Worm (Caenorhabditis elegans) whole organism, L4/young adult: ENCODE results near the gene ZC132.9.

Experiments used
- dao-5 ChIP-seq: sonication (generic microtip); optimal IDR thresholded peaks from 2 replicates; lab custom pipeline; 2016; ENCODE audit warnings: missing genotype, missing genetic modification characterization, moderate library complexity, missing compliant biosample characterization
- him-1 ChIP-seq: sonication (generic microtip); optimal IDR thresholded peaks from 2 replicates; lab custom pipeline; 2016; ENCODE audit warnings: missing genotype, missing genetic modification reagents, missing genetic modification characterization, missing compliant biosample characterization

DNA sequence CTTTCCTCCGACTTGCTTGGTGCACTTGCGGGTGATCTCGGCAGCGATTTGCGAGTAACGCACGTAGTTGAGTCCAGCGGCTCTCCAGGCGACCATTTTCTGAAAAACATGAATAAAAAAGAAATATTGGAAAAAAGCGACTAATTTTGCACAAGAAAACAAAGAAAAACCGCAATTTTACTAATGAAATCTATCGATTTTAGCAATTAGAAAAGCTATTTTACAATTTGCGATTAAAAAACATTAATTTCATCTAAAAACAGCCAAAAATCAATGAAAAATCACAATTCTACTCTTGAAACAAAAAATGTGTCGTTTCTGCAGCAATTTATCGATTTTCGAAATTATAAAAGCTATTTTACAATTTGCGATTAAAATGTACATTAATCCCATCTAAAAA lies 26.6 kb upstream of the ZC132.9 start, which contains the start of gene hpo-18:
- TF ChIP-seq him-1 (tag; lab: Kevin White, UChicago) = no peak
- no peak for TF ChIP-seq dao-5 (tag; lab: Kevin White, UChicago)
